Worm (Caenorhabditis elegans) whole organism, late embryonic: ENCODE results near the gene cutl-18.

ENCODE experiments used
- C08G9.2 ChIP-seq: sonication (generic microtip); optimal IDR thresholded peaks from 2 replicates; lab custom pipeline; 2016; ENCODE audit warnings: mild to moderate bottlenecking, missing genetic modification characterization, moderate library complexity, missing compliant biosample characterization
- F13H6.1 ChIP-seq: sonication (generic microtip); optimal IDR thresholded peaks from 2 replicates; lab custom pipeline; 2016; ENCODE audit warnings: missing genetic modification characterization, missing compliant biosample characterization
- K02D7.2 ChIP-seq: sonication (generic microtip); optimal IDR thresholded peaks from 2 replicates; lab custom pipeline; 2017; ENCODE audit warnings: mild to moderate bottlenecking, missing genetic modification characterization, missing compliant biosample characterization
- ahr-1 ChIP-seq: sonication (generic microtip); optimal IDR thresholded peaks from 2 replicates; lab custom pipeline; 2016; ENCODE audit warnings: missing genetic modification characterization, missing compliant biosample characterization
- ama-1 ChIP-seq: fragments of 150-350 bp; optimal IDR thresholded peaks from 2 replicates; lab custom pipeline; 2014
- ceh-18 ChIP-seq: sonication (generic microtip); optimal IDR thresholded peaks from 2 replicates; lab custom pipeline; 2016; ENCODE audit warnings: missing genetic modification characterization, missing compliant biosample characterization
- ceh-2 ChIP-seq: sonication (generic microtip); optimal IDR thresholded peaks from 2 replicates; lab custom pipeline; 2016; ENCODE audit warnings: missing genotype, missing genetic modification characterization, missing compliant biosample characterization
- ceh-31 ChIP-seq: sonication (generic microtip); optimal IDR thresholded peaks from 2 replicates; lab custom pipeline; 2016; ENCODE audit warnings: missing genetic modification characterization, missing compliant biosample characterization
- ceh-34 ChIP-seq: sonication (generic microtip); optimal IDR thresholded peaks from 2 replicates; lab custom pipeline; 2016; ENCODE audit warnings: mild to moderate bottlenecking, missing genetic modification characterization, missing compliant biosample characterization
- ceh-48 ChIP-seq: sonication (generic microtip); optimal IDR thresholded peaks from 2 replicates; lab custom pipeline; 2016; ENCODE audit warnings: missing genetic modification characterization, inconsistent platforms, missing compliant biosample characterization
- ceh-9 ChIP-seq: sonication (generic microtip); optimal IDR thresholded peaks from 2 replicates; lab custom pipeline; 2016; ENCODE audit warnings: mild to moderate bottlenecking, missing genetic modification characterization, inconsistent platforms, missing compliant biosample characterization
- dmd-4 ChIP-seq: sonication (generic microtip); optimal IDR thresholded peaks from 2 replicates; lab custom pipeline; 2016; ENCODE audit warnings: borderline replicate concordance, missing genetic modification characterization, missing compliant biosample characterization
- dve-1 ChIP-seq: sonication (generic microtip); optimal IDR thresholded peaks from 2 replicates; lab custom pipeline; 2017; ENCODE audit warnings: antibody characterized with exemption, mild to moderate bottlenecking, missing genetic modification characterization, missing compliant biosample characterization
- ets-4 ChIP-seq: sonication (generic microtip); optimal IDR thresholded peaks from 2 replicates; lab custom pipeline; 2016; ENCODE audit warnings: missing genetic modification characterization, missing compliant biosample characterization
- fkh-6 ChIP-seq: sonication (generic microtip); optimal IDR thresholded peaks from 2 replicates; lab custom pipeline; 2016; ENCODE audit warnings: missing genetic modification characterization, missing compliant biosample characterization
- hlh-15 ChIP-seq: sonication (generic microtip); optimal IDR thresholded peaks from 2 replicates; lab custom pipeline; 2016; ENCODE audit warnings: missing genetic modification characterization, missing compliant biosample characterization
- hlh-8 ChIP-seq: sonication (generic microtip); optimal IDR thresholded peaks from 2 replicates; lab custom pipeline; 2016; ENCODE audit warnings: missing genotype, missing genetic modification characterization, missing compliant biosample characterization
- lin-11 ChIP-seq: fragments of 200-800 bp; sonication (Bioruptor generic); optimal IDR thresholded peaks from 2 replicates; lab custom pipeline; 2018; ENCODE audit warnings: mild to moderate bottlenecking, missing genetic modification characterization, missing compliant biosample characterization
- madf-2 ChIP-seq: sonication (generic microtip); optimal IDR thresholded peaks from 2 replicates; lab custom pipeline; 2017; ENCODE audit warnings: missing genetic modification characterization, missing compliant biosample characterization
- nfya-1 ChIP-seq: sonication (generic microtip); optimal IDR thresholded peaks from 2 replicates; lab custom pipeline; 2017; ENCODE audit warnings: missing genetic modification characterization, mild to moderate bottlenecking, missing compliant biosample characterization, antibody characterized with exemption, moderate library complexity
- nhr-232 ChIP-seq: sonication (generic microtip); optimal IDR thresholded peaks from 2 replicates; lab custom pipeline; 2016; ENCODE audit warnings: missing genetic modification characterization, missing compliant biosample characterization
- odd-2 ChIP-seq: sonication (generic microtip); optimal IDR thresholded peaks from 2 replicates; lab custom pipeline; 2017; ENCODE audit warnings: antibody characterized with exemption, mild to moderate bottlenecking, missing genetic modification characterization, missing compliant biosample characterization
- pag-3 ChIP-seq: sonication (generic microtip); optimal IDR thresholded peaks from 2 replicates; lab custom pipeline; 2016; ENCODE audit warnings: missing compliant biosample characterization, missing genetic modification characterization, borderline replicate concordance
- pat-9 ChIP-seq: fragments of 200-800 bp; sonication (Bioruptor generic); optimal IDR thresholded peaks from 2 replicates; lab custom pipeline; 2018; ENCODE audit warnings: mild to moderate bottlenecking, missing genetic modification characterization, moderate library complexity, missing compliant biosample characterization
- pax-1 ChIP-seq: fragments of 150-350 bp; optimal IDR thresholded peaks from 2 replicates; lab custom pipeline; 2014; ENCODE audit warnings: missing biosample characterization, missing genetic modification characterization
- pha-2 ChIP-seq: sonication (generic microtip); optimal IDR thresholded peaks from 2 replicates; lab custom pipeline; 2017; ENCODE audit warnings: mild to moderate bottlenecking, missing genetic modification characterization, missing compliant biosample characterization
- pqm-1 ChIP-seq: sonication (generic microtip); optimal IDR thresholded peaks from 2 replicates; lab custom pipeline; 2016; ENCODE audit warnings: missing genetic modification characterization, missing compliant biosample characterization
- rnt-1 ChIP-seq: sonication (generic microtip); optimal IDR thresholded peaks from 2 replicates; lab custom pipeline; 2016; ENCODE audit warnings: missing genetic modification characterization, missing compliant biosample characterization
- sdc-2 ChIP-seq: sonication (generic microtip); optimal IDR thresholded peaks from 2 replicates; lab custom pipeline; 2016; ENCODE audit warnings: missing genotype, missing genetic modification characterization, missing compliant biosample characterization
- sox-4 ChIP-seq: sonication (generic microtip); optimal IDR thresholded peaks from 2 replicates; lab custom pipeline; 2017; ENCODE audit warnings: mild to moderate bottlenecking, missing genetic modification characterization, inconsistent platforms, missing compliant biosample characterization
- syd-9 ChIP-seq: sonication (generic microtip); optimal IDR thresholded peaks from 2 replicates; lab custom pipeline; 2016; ENCODE audit warnings: mild to moderate bottlenecking, missing genetic modification characterization, moderate library complexity, missing compliant biosample characterization
- tbx-2 ChIP-seq: sonication (generic microtip); optimal IDR thresholded peaks from 2 replicates; lab custom pipeline; 2016; ENCODE audit warnings: missing genetic modification characterization, missing compliant biosample characterization
- tbx-7 ChIP-seq: sonication (generic microtip); optimal IDR thresholded peaks from 2 replicates; lab custom pipeline; 2016; ENCODE audit warnings: missing genotype, missing genetic modification characterization, missing compliant biosample characterization
- unc-3 ChIP-seq, 2 experiments: fragments of 200-800 bp in 1 of 2; sonication (Bioruptor generic) in 1 of 2; sonication (generic microtip) in 1 of 2; conservative IDR thresholded peaks in 1 of 2; optimal IDR thresholded peaks in 1 of 2; 2 replicates each; pipeline versions ENCODE4 v1.3.6 to Lab custom; 2016 to 2022; ENCODE audit warnings: missing compliant biosample characterization in 2 of 2, missing genetic modification characterization in 2 of 2, missing genetic modification reagents in 1 of 2
- unc-42 ChIP-seq: sonication (generic microtip); optimal IDR thresholded peaks from 2 replicates; lab custom pipeline; 2016; ENCODE audit warnings: missing genotype, missing genetic modification characterization, missing compliant biosample characterization
- unc-55 ChIP-seq: sonication (generic microtip); optimal IDR thresholded peaks from 2 replicates; lab custom pipeline; 2017; ENCODE audit warnings: missing biosample characterization, missing genetic modification reagents, missing genetic modification characterization
- zip-5 ChIP-seq: sonication (generic microtip); optimal IDR thresholded peaks from 2 replicates; lab custom pipeline; 2016; ENCODE audit warnings: missing genetic modification characterization, missing compliant biosample characterization
- ztf-16 ChIP-seq: sonication (generic microtip); optimal IDR thresholded peaks from 2 replicates; lab custom pipeline; 2017; ENCODE audit warnings: missing genetic modification characterization, missing compliant biosample characterization

The cutl-18 gene

DNA sequence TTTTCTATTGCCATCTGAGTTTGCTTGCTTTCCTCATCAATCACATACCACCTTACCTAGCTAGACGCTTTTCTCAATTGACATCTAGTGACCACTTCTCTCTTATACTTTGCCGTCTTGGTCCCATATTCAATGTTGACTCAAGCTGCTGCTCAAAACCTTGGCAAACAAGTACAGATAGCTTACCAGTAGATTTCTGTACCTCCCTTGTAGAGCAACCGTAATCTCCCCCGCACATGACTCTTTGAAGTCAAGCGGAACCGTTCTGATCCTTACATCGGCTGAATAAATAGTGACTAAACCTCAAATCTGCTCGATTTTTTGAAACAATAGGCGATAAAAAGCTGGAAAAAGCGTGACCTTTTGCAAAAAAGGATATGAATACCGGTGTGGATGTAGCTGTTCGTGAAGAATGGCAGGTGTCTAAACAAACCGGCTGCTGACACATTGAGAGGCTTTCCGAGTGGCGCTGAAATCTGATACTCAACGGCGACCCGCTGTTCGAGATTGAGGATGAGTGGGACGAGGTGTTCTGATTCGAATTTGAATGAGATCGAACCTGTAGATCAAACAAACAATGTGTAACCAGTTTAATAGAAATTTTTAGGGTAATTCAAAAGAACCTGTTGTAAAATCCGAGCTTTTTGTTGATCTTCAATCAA lies 19.2 kb upstream of the cutl-18 start:
- TF ChIP-seq pax-1 (peak; percentile 95), ahr-1 (no peak), ceh-9 (no peak), sox-4 (tag; lab: Kevin White, UChicago) (no peak), pha-2 (tag; lab: Kevin White, UChicago) (peak; percentile 5), ceh-34 (peak; percentile 97)

DNA sequence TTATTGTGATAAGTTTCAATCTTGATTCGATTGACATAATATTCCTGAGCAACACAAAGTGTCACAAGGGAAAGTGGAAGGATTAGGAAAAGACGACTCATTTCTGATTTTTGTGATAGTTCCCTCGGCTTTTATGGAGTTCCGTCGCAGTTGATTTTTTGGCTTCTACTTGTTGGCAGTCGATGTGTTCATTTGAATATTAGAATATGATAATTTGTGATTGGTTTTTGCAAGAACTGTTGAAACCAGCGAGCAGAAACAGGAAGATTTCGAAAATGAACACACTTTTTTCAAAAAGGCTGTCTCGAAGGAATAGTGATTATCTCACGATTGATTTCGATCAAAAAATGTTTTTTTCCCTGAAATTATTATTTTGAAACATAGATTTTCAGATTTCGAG lies 17.5 kb upstream of the cutl-18 start, which contains the start of gene T02E9.6:
TSS of gene T02E9.6 (minus strand) at position 101 of the 400 bp plus-strand sequence.
- TF ChIP-seq ceh-9 = no peak
- no peak for TF ChIP-seq pat-9 (tag; lab: Kevin White, UChicago)
- TF ChIP-seq C08G9.2 (tag; lab: Kevin White, UChicago) = no peak
- no peak for TF ChIP-seq odd-2 (tag; lab: Kevin White, UChicago)
- no peak for TF ChIP-seq sdc-2 (tag; lab: Kevin White, UChicago)
- no peak for TF ChIP-seq nhr-232
- no peak for TF ChIP-seq zip-5
- no peak for TF ChIP-seq ahr-1
- TF ChIP-seq pqm-1 (tag; lab: Kevin White, UChicago) = no peak
- no peak for TF ChIP-seq lin-11
- no peak for TF ChIP-seq fkh-6
- no peak for TF ChIP-seq pag-3 (tag; lab: Kevin White, UChicago)
- no peak for TF ChIP-seq pax-1
- no peak for TF ChIP-seq ceh-48 (tag; lab: Kevin White, UChicago)
- TF ChIP-seq tbx-7 (tag; lab: Kevin White, UChicago) = no peak
- TF ChIP-seq tbx-2 (tag; lab: Kevin White, UChicago) = no peak
- no peak for TF ChIP-seq syd-9 (tag; lab: Kevin White, UChicago)
- no peak for TF ChIP-seq hlh-8 (tag; lab: Kevin White, UChicago)
- no peak for TF ChIP-seq ztf-16 (tag; lab: Kevin White, UChicago)

DNA sequence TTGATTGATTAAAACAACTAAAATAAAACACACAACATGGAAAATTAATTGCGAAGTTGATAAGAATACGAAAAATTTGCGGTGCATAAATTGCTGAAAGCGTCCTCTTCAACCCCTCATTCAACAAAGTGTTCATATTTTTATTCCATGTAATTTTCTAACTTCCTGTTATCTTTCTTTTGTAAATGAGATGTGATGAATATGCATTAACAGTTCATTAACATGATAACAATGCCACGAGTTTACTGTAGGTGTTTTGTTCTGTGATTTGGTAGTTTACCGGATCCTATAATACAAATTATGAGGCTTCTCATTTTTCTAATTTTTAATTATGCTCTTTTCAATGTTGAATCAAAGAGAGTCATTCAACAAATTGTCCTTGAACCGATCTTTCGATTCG lies 12.4 kb upstream of the cutl-18 start, which contains the start of gene F47G9.6:
TSS of gene F47G9.6 (plus strand) at position 301 of the 400 bp plus-strand sequence.
- no peak for TF ChIP-seq nhr-232
- no peak for TF ChIP-seq hlh-15 (tag; lab: Kevin White, UChicago)
- no peak for TF ChIP-seq ceh-2 (tag; lab: Kevin White, UChicago)
- no peak for TF ChIP-seq ama-1 (lab: Kevin White, UChicago)
- no peak for TF ChIP-seq F13H6.1 (tag; lab: Kevin White, UChicago)
- TF ChIP-seq dve-1 (tag; lab: Kevin White, UChicago) = no peak
- TF ChIP-seq K02D7.2 (tag; lab: Kevin White, UChicago) = no peak
- no peak for TF ChIP-seq ceh-48 (tag; lab: Kevin White, UChicago)
- TF ChIP-seq tbx-7 (tag; lab: Kevin White, UChicago) = no peak
- TF ChIP-seq ceh-9 = no peak
- no peak for TF ChIP-seq rnt-1 (tag; lab: Kevin White, UChicago)
- no peak for TF ChIP-seq pax-1

DNA sequence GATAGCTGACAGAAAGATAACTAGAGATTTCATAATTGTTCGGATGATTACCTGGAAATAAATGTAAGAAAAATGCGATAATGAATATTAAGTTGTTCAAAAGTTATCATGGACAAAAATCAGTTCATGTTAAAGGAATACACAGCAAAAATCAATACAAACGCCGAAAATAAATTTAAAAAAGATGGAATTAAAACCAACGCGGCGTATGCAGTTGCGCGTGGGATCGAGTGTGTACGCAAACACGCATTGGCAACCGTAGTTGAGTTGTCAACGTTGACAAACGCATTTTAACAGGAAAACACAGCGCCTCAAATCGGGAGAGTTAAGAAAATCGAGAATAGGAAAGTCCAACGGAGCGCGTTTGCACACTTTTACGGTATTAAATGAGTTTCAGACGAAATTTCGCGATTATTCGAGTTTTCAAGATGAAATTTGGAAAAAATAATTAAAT lies 10.2 kb upstream of the cutl-18 start, which contains the start of gene tmed-10:
TSS of gene tmed-10 (minus strand) at position 51 of the 454 bp plus-strand sequence.
- TF ChIP-seq ceh-31 (peak; percentile 42), K02D7.2 (tag; lab: Kevin White, UChicago) (no peak), unc-42 (tag; lab: Kevin White, UChicago) (peak; percentile 48), unc-55 (GFP tag; lab: Kevin White, UChicago) (peak; percentile 31), unc-3 (GFP tag; conservative IDR thresholded peaks at IDR 0.05; lab: Robert Waterston, UW) (no peak), unc-3 (tag; optimal IDR thresholded peaks at IDR 0.05; lab: Kevin White, UChicago) (no peak), ahr-1 (no peak), madf-2 (no peak), syd-9 (tag; lab: Kevin White, UChicago) (no peak), pax-1 (no peak), tbx-7 (tag; lab: Kevin White, UChicago) (no peak), dmd-4 (tag; lab: Kevin White, UChicago) (no peak), nfya-1 (tag; lab: Kevin White, UChicago) (peak; percentile 54), pqm-1 (tag; lab: Kevin White, UChicago) (no peak), ceh-48 (tag; lab: Kevin White, UChicago) (no peak), nhr-232 (no peak), ceh-18 (tag; lab: Kevin White, UChicago) (peak; percentile 1), ets-4 (no peak)
